Fruit fly (Drosophila melanogaster) whole organism, pupa: ENCODE results near the gene mew.
A peak's percentile ranks its signal among the peaks of the same experiment; 100 is the strongest.
"Not testable (repeated sequence)": the region's sequence is repeated elsewhere in the genome, so short reads cannot be mapped to it uniquely, and the experiment has no call there.

ENCODE experiments used
- CG10348 ChIP-seq: fragments of 200-800 bp; sonication (Bioruptor generic); IDR thresholded peaks from 2 replicates; pipeline ENCODE4 v1.3.6; 2022; ENCODE audit warnings: missing biosample characterization, missing genetic modification characterization
- CG12605 ChIP-seq: fragments of 200-800 bp; sonication (Bioruptor generic); IDR thresholded peaks from 2 replicates; pipeline ENCODE4 v1.3.6; 2022; ENCODE audit warnings: missing biosample characterization, missing genetic modification characterization
- CG13204 ChIP-seq: fragments of 200-800 bp; sonication (Bioruptor generic); optimal IDR thresholded peaks from 2 replicates; lab custom pipeline; 2018; ENCODE audit warnings: missing biosample characterization, mild to moderate bottlenecking, missing genetic modification characterization, moderate library complexity
- CG14655 ChIP-seq: fragments of 200-800 bp; sonication (Bioruptor generic); optimal IDR thresholded peaks from 3 replicates; lab custom pipeline; 2017; ENCODE audit warnings: mild to moderate bottlenecking, missing biosample characterization, missing genetic modification reagents, missing genetic modification characterization
- CG15710 ChIP-seq: fragments of 200-800 bp; sonication (Bioruptor generic); optimal IDR thresholded peaks from 2 replicates; lab custom pipeline; 2018; ENCODE audit warnings: missing biosample characterization, mild to moderate bottlenecking, missing genetic modification characterization, moderate library complexity
- CG17806 ChIP-seq: fragments of 200-800 bp; sonication (Bioruptor generic); optimal IDR thresholded peaks from 2 replicates; lab custom pipeline; 2018; ENCODE audit warnings: missing biosample characterization, mild to moderate bottlenecking, missing genetic modification characterization, moderate library complexity
- CG32121 ChIP-seq: fragments of 200-800 bp; sonication (Bioruptor generic); IDR thresholded peaks from 2 replicates; pipeline ENCODE4 v1.3.6; 2022; ENCODE audit warnings: missing biosample characterization, missing genetic modification characterization
- CG34367 ChIP-seq: fragments of 200-800 bp; sonication (Bioruptor generic); optimal IDR thresholded peaks from 2 replicates; lab custom pipeline; 2018; ENCODE audit warnings: missing biosample characterization, mild to moderate bottlenecking, missing genetic modification characterization
- CG4496 ChIP-seq: fragments of 200-800 bp; sonication (Bioruptor generic); IDR thresholded peaks from 3 replicates; pipeline ENCODE4 v1.3.6; 2022; ENCODE audit warnings: missing biosample characterization, missing genetic modification characterization
- CG8159 ChIP-seq: fragments of 200-800 bp; sonication (Bioruptor generic); optimal IDR thresholded peaks from 3 replicates; lab custom pipeline; 2018; ENCODE audit warnings: missing biosample characterization, mild to moderate bottlenecking, missing genetic modification characterization, moderate library complexity
- CG8301 ChIP-seq: fragments of 200-800 bp; sonication (Bioruptor generic); optimal IDR thresholded peaks from 2 replicates; lab custom pipeline; 2018; ENCODE audit warnings: missing biosample characterization, mild to moderate bottlenecking, missing genetic modification characterization
- CG9948 ChIP-seq: fragments of 200-800 bp; sonication (Bioruptor generic); optimal IDR thresholded peaks from 2 replicates; lab custom pipeline; 2018; ENCODE audit warnings: missing biosample characterization, mild to moderate bottlenecking, missing genetic modification characterization, moderate library complexity
- D1 ChIP-seq: fragments of 200-800 bp; sonication (Bioruptor generic); optimal IDR thresholded peaks from 2 replicates; lab custom pipeline; 2018; ENCODE audit warnings: missing biosample characterization, mild to moderate bottlenecking, missing genetic modification characterization, moderate library complexity
- EcR ChIP-seq: fragments of 200-800 bp; sonication (Bioruptor generic); optimal IDR thresholded peaks from 3 replicates; lab custom pipeline; 2019; ENCODE audit warnings: missing biosample characterization, missing genetic modification characterization, mild to moderate bottlenecking, moderate library complexity, missing genetic modification reagents
- Ets98B ChIP-seq: fragments of 200-800 bp; sonication (Bioruptor generic); IDR thresholded peaks from 2 replicates; pipeline ENCODE4 v1.3.6; 2022; ENCODE audit warnings: missing biosample characterization, missing genetic modification characterization
- Pif1A ChIP-seq: fragments of 200-800 bp; sonication (Bioruptor generic); optimal IDR thresholded peaks from 3 replicates; lab custom pipeline; 2016; ENCODE audit warnings: missing biosample characterization, missing genetic modification characterization
- Pif1B ChIP-seq: fragments of 200-800 bp; sonication (Bioruptor generic); optimal IDR thresholded peaks from 3 replicates; lab custom pipeline; 2016; ENCODE audit warnings: missing biosample characterization, missing genetic modification characterization
- Snoo ChIP-seq: fragments of 200-800 bp; sonication (Bioruptor generic); optimal IDR thresholded peaks from 3 replicates; lab custom pipeline; 2017; ENCODE audit warnings: missing biosample characterization, mild to moderate bottlenecking, missing genetic modification characterization, inconsistent platforms
- fd96Ca ChIP-seq: fragments of 200-800 bp; sonication (Bioruptor generic); IDR thresholded peaks from 3 replicates; pipeline ENCODE4 v1.3.6; 2022; ENCODE audit warnings: missing biosample characterization, missing genetic modification characterization
- rn ChIP-seq: fragments of 200-800 bp; sonication (Bioruptor generic); IDR thresholded peaks from 2 replicates; pipeline ENCODE4 v1.3.6; 2022; ENCODE audit warnings: missing biosample characterization, missing genetic modification characterization

The mew gene

dm6 chrX:13192239-13192638 is 66.1 kb downstream of the mew start:
- TF ChIP-seq EcR (GFP tag; lab: Kevin White, UChicago) = no peak
- no peak for TF ChIP-seq CG17806 (tag; lab: Kevin White, UChicago)
- TF ChIP-seq CG8301 (tag; lab: Kevin White, UChicago) = no peak
- no peak for TF ChIP-seq CG10348 (GFP tag; lab: Robert Waterston, UW)
- no peak for TF ChIP-seq Ets98B (GFP tag; lab: Robert Waterston, UW)

dm6 chrX:13191783-13192182 is 66.5 kb downstream of the mew start, which contains the start of gene CG12723:
CG12723 (minus strand) TSS chrX:13191883.
- TF ChIP-seq CG12605 (GFP tag; lab: Robert Waterston, UW) = no peak
- TF ChIP-seq CG8301 (tag; lab: Kevin White, UChicago) = no peak

DNA sequence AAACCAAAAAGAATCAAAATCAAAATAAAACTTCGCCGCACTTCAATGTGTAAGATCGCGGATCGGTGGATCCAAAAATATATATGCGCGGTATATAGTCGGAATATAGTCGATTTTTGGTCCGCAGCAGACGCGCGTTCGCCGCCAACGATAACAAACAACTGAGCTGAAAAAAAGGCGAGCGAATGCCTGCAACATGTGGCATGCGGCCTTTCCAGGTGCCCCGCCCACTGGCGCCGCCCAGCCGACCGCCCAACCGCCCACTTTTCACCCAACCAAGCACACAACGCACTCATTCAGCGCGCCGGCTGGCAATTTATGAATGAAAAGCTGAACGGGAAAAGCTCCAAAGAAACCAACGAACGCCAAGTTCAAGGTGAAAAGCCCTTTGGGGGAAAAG is 69.3 kb downstream of the mew start, which contains the start of gene Lgr4:
Lgr4 (minus strand) TSS at position 133 of the 400 bp plus-strand sequence.
- TF ChIP-seq CG32121 (GFP tag; lab: Robert Waterston, UW) = peak; percentile 17; the same call in 1 of the 2 replicates
- no peak for TF ChIP-seq Pif1A (GFP tag; lab: Kevin White, UChicago)
- TF ChIP-seq CG15710 (tag; lab: Kevin White, UChicago) = no peak
- TF ChIP-seq CG4496 (GFP tag; lab: Robert Waterston, UW) = no peak
- TF ChIP-seq CG10348 (GFP tag; lab: Robert Waterston, UW) = no peak
- peak; percentile 67 for TF ChIP-seq CG12605 (GFP tag; lab: Robert Waterston, UW)
- TF ChIP-seq, all 21 proteins: peak for 2

dm6 chrX:13184178-13184577 is 74.1 kb downstream of the mew start, which contains the start of gene CG32641:
CG32641 (plus strand) TSS chrX:13184478.
- not testable (repeated sequence) for TF ChIP-seq D1 (tag; lab: Kevin White, UChicago); CG14655 (GFP tag; lab: Kevin White, UChicago); CG13204 (GFP tag; lab: Kevin White, UChicago)

DNA sequence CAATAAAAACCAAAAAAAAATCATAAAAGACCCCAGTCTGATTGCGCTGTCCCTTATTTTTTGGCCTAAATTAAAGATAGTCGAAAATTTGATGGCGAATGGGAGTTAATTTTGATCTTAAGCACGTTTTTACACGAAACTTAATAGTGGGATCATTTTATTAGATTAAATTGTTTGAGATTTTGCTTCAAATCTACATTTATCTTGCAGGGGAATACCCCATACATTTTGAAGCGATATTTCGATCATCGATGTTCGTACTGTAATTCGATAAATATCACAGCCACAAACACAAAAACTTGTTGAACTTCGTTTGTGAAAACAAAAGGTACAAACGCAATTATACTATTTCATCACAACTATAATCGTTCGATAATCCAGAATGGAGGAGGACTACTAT is 80.6 kb downstream of the mew start, which contains the start of gene CG32640:
CG32640 (plus strand) TSS at position 286 of the 400 bp plus-strand sequence.
- peak; percentile 46; the same call in 1 of the 3 replicates for TF ChIP-seq CG4496 (GFP tag; lab: Robert Waterston, UW)
- TF ChIP-seq CG12605 (GFP tag; lab: Robert Waterston, UW) = 0 out of 2 replicates have a peak, but pooled peaks have one; percentile 10

DNA sequence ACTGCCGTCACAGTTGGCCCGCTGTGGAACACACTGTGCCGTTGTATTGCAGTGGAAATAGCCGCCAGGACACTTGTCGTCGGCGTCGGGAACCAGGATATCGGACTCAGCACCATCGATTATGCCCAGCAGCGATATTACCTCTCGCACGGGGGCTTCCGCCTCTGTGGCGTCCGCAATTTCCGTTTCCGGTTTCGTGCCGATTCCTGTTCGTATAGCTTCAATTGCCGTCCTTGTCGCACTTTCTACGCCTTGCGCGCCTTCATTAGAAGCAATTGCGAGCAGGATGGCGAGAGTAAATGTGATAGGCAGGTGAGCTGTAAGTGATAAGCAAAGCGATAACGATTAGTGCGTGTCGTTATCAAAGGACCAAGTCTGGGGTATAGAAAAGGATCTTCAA is 85.4 kb downstream of the mew start:
- TF ChIP-seq CG17806 (tag; lab: Kevin White, UChicago) = no peak
- TF ChIP-seq Snoo (tag; lab: Kevin White, UChicago) = no peak
- TF ChIP-seq CG8159 (tag; lab: Kevin White, UChicago) = no peak
- no peak for TF ChIP-seq CG8301 (tag; lab: Kevin White, UChicago)
- TF ChIP-seq CG32121 (GFP tag; lab: Robert Waterston, UW) = no peak
- no peak for TF ChIP-seq EcR (GFP tag; lab: Kevin White, UChicago)
- TF ChIP-seq CG34367 (tag; lab: Kevin White, UChicago) = no peak
- no peak for TF ChIP-seq D1 (tag; lab: Kevin White, UChicago)
- TF ChIP-seq CG4496 (GFP tag; lab: Robert Waterston, UW) = no peak
- no peak for TF ChIP-seq CG12605 (GFP tag; lab: Robert Waterston, UW)
- TF ChIP-seq CG9948 (tag; lab: Kevin White, UChicago) = no peak
- TF ChIP-seq Ets98B (GFP tag; lab: Robert Waterston, UW) = no peak
- no peak for TF ChIP-seq CG13204 (GFP tag; lab: Kevin White, UChicago)
- TF ChIP-seq rn (GFP tag; lab: Robert Waterston, UW) = no peak
- TF ChIP-seq CG14655 (GFP tag; lab: Kevin White, UChicago) = no peak
- TF ChIP-seq fd96Ca = no peak
- no peak for TF ChIP-seq CG15710 (tag; lab: Kevin White, UChicago)
- TF ChIP-seq Pif1B (GFP tag; lab: Kevin White, UChicago) = no peak
- no peak for TF ChIP-seq CG10348 (GFP tag; lab: Robert Waterston, UW)
